Worm (Caenorhabditis elegans): Measurements from ENCODE around the gene fic-1.
A peak's percentile ranks its signal among the peaks of the same experiment; 100 is the strongest.

fic-1 gene

DNA sequence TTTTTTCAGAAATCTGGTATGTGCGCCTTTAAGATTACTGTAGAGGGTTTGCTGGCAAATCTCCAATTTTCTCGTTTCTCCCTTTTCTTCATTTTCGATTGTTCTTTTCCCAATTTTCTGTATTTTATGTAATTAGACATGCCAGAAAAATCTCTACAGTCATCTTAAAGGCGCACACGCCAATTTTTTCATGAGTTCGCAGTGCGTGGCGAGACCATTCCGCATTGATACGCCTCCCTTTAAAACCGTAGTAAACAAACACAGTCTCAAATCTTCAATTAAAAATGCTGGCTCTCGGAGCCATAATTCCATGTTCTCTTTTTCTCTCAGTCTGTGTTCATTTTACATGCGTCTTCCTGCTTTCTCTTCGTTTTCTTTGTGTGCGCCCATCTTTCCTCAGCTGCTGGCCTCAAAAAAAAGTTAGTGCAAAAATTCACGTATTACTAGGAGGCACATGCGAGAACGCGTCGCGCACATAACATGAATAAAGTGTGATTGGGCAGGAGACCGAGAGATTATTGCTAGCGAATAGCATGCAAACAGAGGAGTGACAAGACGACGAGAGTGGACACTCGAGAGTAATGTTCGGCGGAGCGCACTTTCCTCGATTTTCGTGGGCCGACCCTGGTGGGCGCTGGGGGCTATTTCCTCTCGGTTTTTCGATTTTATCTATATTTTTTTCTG is 18.2 kb upstream of the fic-1 start (continued):
- TF ChIP-seq syd-9 (tag; optimal IDR thresholded peaks at IDR 0.05) (no peak), F13H6.1 (tag; optimal IDR thresholded peaks at IDR 0.05) (peak; percentile 6), ceh-6 (GFP tag; optimal IDR thresholded peaks at IDR 0.05) (no peak), madf-2 (tag; optimal IDR thresholded peaks at IDR 0.05) (no peak), lim-6 (tag; optimal IDR thresholded peaks at IDR 0.05) (no peak), ceh-14 (tag; optimal IDR thresholded peaks at IDR 0.05) (no peak), pat-9 (tag; optimal IDR thresholded peaks at IDR 0.05) (no peak), che-1 (tag; optimal IDR thresholded peaks at IDR 0.05) (no peak), K09A11.1 (tag; optimal IDR thresholded peaks at IDR 0.05; ENCODE audit: insufficient read depth) (no peak), ceh-45 (GFP tag; IDR thresholded peaks at IDR 0.05) (no peak), tbx-7 (tag; optimal IDR thresholded peaks at IDR 0.05) (no peak), Y22D7AL.16 (tag; optimal IDR thresholded peaks at IDR 0.05) (no peak), hlh-6 (tag; optimal IDR thresholded peaks at IDR 0.05) (no peak), fkh-10 (GFP tag; optimal IDR thresholded peaks at IDR 0.05) (no peak), sox-4 (tag; optimal IDR thresholded peaks at IDR 0.05) (no peak), tbx-2 (tag; optimal IDR thresholded peaks at IDR 0.05) (peak; percentile 49), T23F11.4 (GFP tag; optimal IDR thresholded peaks at IDR 0.05) (no peak), ahr-1 (tag; optimal IDR thresholded peaks at IDR 0.05) (no peak), ceh-22 (tag; optimal IDR thresholded peaks at IDR 0.05) (no peak), pqm-1 (tag; optimal IDR thresholded peaks at IDR 0.05) (no peak), hlh-30 (tag; optimal IDR thresholded peaks at IDR 0.05; ENCODE audit: insufficient read depth) (peak; percentile 80), pros-1 (tag; optimal IDR thresholded peaks at IDR 0.05) (no peak), ceh-2 (tag; optimal IDR thresholded peaks at IDR 0.05) (no peak)

DNA sequence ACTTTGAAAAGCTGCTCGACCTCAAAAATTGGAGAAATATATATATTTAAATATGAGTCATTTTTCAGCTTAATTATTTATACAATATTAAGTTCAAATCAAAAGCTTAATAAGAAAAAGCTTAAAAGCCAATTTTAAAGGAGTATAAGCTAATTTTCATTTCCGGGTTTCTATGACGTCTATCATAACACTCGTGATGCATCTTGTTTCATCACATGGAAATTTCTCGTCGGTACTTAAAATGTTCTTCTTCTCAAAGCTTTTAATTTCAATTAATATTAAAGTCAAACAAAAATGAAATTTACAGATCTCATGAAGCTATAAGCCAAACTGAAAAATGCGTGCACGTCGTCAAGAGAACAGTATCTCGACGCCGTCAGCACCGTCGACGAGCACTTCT is 17.5 kb upstream of the fic-1 start, which contains the start of gene rbr-2:
Gene rbr-2 (plus strand): TSS at position 301 of the 400 bp plus-strand sequence.
- no peak for TF ChIP-seq mec-3 (tag; optimal IDR thresholded peaks at IDR 0.05; ENCODE audit: borderline replicate concordance)
- TF ChIP-seq pros-1 (tag; optimal IDR thresholded peaks at IDR 0.05) = no peak
- no peak for TF ChIP-seq K09A11.1 (tag; optimal IDR thresholded peaks at IDR 0.05; ENCODE audit: insufficient read depth)
- no peak for TF ChIP-seq ceh-18 (tag; optimal IDR thresholded peaks at IDR 0.05)
- TF ChIP-seq ceh-19 (GFP tag; optimal IDR thresholded peaks at IDR 0.05) = no peak
- TF ChIP-seq nhr-11 (tag; optimal IDR thresholded peaks at IDR 0.05) = no peak
- no peak for TF ChIP-seq ama-1 (optimal IDR thresholded peaks at IDR 0.05)
- TF ChIP-seq unc-86 (tag; optimal IDR thresholded peaks at IDR 0.05) = no peak
- no peak for TF ChIP-seq che-1 (tag; optimal IDR thresholded peaks at IDR 0.05)
- no peak for TF ChIP-seq fkh-10 (GFP tag; optimal IDR thresholded peaks at IDR 0.05)
- no peak for TF ChIP-seq F13H6.1 (tag; optimal IDR thresholded peaks at IDR 0.05)
- TF ChIP-seq tbx-7 (tag; optimal IDR thresholded peaks at IDR 0.05) = no peak
- no peak for TF ChIP-seq T23F11.4 (GFP tag; optimal IDR thresholded peaks at IDR 0.05)
- no peak for TF ChIP-seq ceh-30 (tag; optimal IDR thresholded peaks at IDR 0.05)
- no peak for TF ChIP-seq fax-1 (tag; optimal IDR thresholded peaks at IDR 0.05)
- TF ChIP-seq pha-2 (tag; optimal IDR thresholded peaks at IDR 0.05) = no peak

DNA sequence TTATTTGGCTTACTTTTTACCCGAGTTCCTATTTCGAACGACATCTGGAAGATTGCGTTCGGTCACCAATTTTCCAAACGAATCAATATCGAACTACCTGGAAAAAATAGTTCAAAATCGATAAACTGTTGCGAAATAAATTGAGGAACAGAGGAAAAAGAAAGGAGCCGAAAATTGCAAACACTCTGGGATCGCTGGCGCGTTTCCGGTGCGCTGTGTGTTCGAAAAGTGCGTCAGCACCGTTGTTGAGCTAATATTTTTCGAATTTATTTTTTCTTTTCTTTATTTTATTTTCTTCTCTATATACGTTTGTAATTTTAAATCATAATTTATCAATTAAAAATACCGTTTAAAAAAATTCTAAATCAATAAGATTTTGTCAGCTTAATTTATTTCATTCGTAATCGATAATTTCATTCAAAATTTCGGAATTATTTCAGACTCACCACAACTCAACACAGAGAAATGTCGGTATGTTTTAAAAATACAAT is 4.1 kb upstream of the fic-1 start, which contains the start of the genes dnc-1 and lsm-7:
Gene dnc-1 (minus strand): TSS at position 142 of the 491 bp plus-strand sequence.
Gene lsm-7 (plus strand): TSS at position 441 of the 491 bp plus-strand sequence.
- TF ChIP-seq F13H6.1 (tag; optimal IDR thresholded peaks at IDR 0.05) (no peak), ceh-14 (tag; optimal IDR thresholded peaks at IDR 0.05) (no peak), unc-42 (tag; optimal IDR thresholded peaks at IDR 0.05) (peak; percentile 8), ceh-22 (tag; optimal IDR thresholded peaks at IDR 0.05) (no peak), madf-2 (tag; optimal IDR thresholded peaks at IDR 0.05) (no peak), K02D7.2 (tag; optimal IDR thresholded peaks at IDR 0.05) (no peak), fkh-6 (tag; optimal IDR thresholded peaks at IDR 0.05) (no peak), mec-3 (tag; optimal IDR thresholded peaks at IDR 0.05; ENCODE audit: borderline replicate concordance) (no peak), dve-1 (tag; optimal IDR thresholded peaks at IDR 0.05) (no peak), sox-4 (tag; optimal IDR thresholded peaks at IDR 0.05) (no peak), C08G9.2 (tag; optimal IDR thresholded peaks at IDR 0.05) (no peak), hlh-30 (tag; optimal IDR thresholded peaks at IDR 0.05; ENCODE audit: insufficient read depth) (no peak), elt-2 (tag; optimal IDR thresholded peaks at IDR 0.05) (peak; percentile 37), ceh-31 (tag; optimal IDR thresholded peaks at IDR 0.05) (peak; percentile 20), ama-1 (optimal IDR thresholded peaks at IDR 0.05) (no peak), fkh-10 (GFP tag; optimal IDR thresholded peaks at IDR 0.05) (no peak), ceh-34 (tag; optimal IDR thresholded peaks at IDR 0.05) (no peak), ceh-48 (tag; optimal IDR thresholded peaks at IDR 0.05) (peak; percentile 36), che-1 (tag; optimal IDR thresholded peaks at IDR 0.05) (no peak), tbx-7 (tag; optimal IDR thresholded peaks at IDR 0.05) (no peak), nfya-1 (tag; optimal IDR thresholded peaks at IDR 0.05) (peak; percentile 32), gmeb-2 (tag; optimal IDR thresholded peaks at IDR 0.05) (no peak), ceh-30 (tag; optimal IDR thresholded peaks at IDR 0.05) (no peak), ceh-2 (tag; optimal IDR thresholded peaks at IDR 0.05) (no peak), pha-2 (tag; optimal IDR thresholded peaks at IDR 0.05) (no peak), ceh-45 (GFP tag; IDR thresholded peaks at IDR 0.05) (no peak), nhr-232 (tag; optimal IDR thresholded peaks at IDR 0.05) (no peak), pqm-1 (tag; optimal IDR thresholded peaks at IDR 0.05) (no peak), ets-4 (tag; optimal IDR thresholded peaks at IDR 0.05) (no peak), pax-1 (tag; optimal IDR thresholded peaks at IDR 0.05) (no peak)
